Fruit fly (Drosophila melanogaster) S2 (cell line): Measurements from ENCODE around the gene Klp3A.

Experiments used
- CG8478 ChIP-seq: fragments of >200 bp; optimal IDR thresholded peaks from 2 replicates; lab custom pipeline; 2018
- CTCF ChIP-seq, 2 experiments: fragments of >200 bp; optimal IDR thresholded peaks; 2 replicates each; lab custom pipeline; 2018

- TF ChIP-seq CG8478 (lab: Kevin White, UChicago) (no peak), CTCF (optimal IDR thresholded peaks at IDR 0.05; lab: Kevin White, UChicago) (no peak)
These were observed 13.2 kb downstream of the Klp3A start for dm6 chrX:2590607-2591006.
